Worm (Caenorhabditis elegans) whole organism, L1 larva: ENCODE measurements around the gene T06D8.9.

ENCODE experiments used
- C16A3.4 ChIP-seq: fragments of 150-350 bp; optimal IDR thresholded peaks from 2 replicates; lab custom pipeline; 2014; ENCODE audit warnings: missing biosample characterization, missing genetic modification characterization
- Y116A8C.19 ChIP-seq: sonication (generic microtip); optimal IDR thresholded peaks from 2 replicates; lab custom pipeline; 2016; ENCODE audit warnings: missing compliant biosample characterization, missing genetic modification characterization, borderline replicate concordance
- alr-1 ChIP-seq: fragments of 200-800 bp; sonication (Bioruptor generic); optimal IDR thresholded peaks from 2 replicates; lab custom pipeline; 2018; ENCODE audit warnings: borderline replicate concordance, mild to moderate bottlenecking, missing genetic modification characterization, missing compliant biosample characterization
- ama-1 ChIP-seq: fragments of 150-350 bp; optimal IDR thresholded peaks from 2 replicates; lab custom pipeline; 2014
- ceh-63 ChIP-seq: fragments of 200-800 bp; sonication (Bioruptor generic); optimal IDR thresholded peaks from 2 replicates; lab custom pipeline; 2018; ENCODE audit warnings: mild to moderate bottlenecking, missing genetic modification characterization, missing compliant biosample characterization
- ceh-82 ChIP-seq, 3 experiments: fragments of 150-350 bp in 1 of 3; sonication (generic microtip) in 2 of 3; optimal IDR thresholded peaks; 2 replicates each; lab custom pipeline; 2014 to 2017; ENCODE audit warnings: missing biosample characterization in 3 of 3, missing genetic modification characterization in 3 of 3
- ces-1 ChIP-seq: fragments of 150-350 bp; optimal IDR thresholded peaks from 2 replicates; lab custom pipeline; 2014; ENCODE audit warnings: missing biosample characterization, missing genetic modification reagents, missing genetic modification characterization
- dpl-1 ChIP-seq, 3 experiments: fragments of 150-350 bp in 2 of 3; sonication (generic microtip) in 1 of 3; optimal IDR thresholded peaks; 2 replicates each; lab custom pipeline; 2014 to 2017; ENCODE audit warnings: missing biosample characterization in 3 of 3, missing genetic modification characterization in 3 of 3, missing genetic modification reagents in 3 of 3
- dsc-1 ChIP-seq: sonication (generic microtip); optimal IDR thresholded peaks from 2 replicates; lab custom pipeline; 2016; ENCODE audit warnings: mild to moderate bottlenecking, missing genetic modification characterization, missing compliant biosample characterization
- efl-1 ChIP-seq, 4 experiments: fragments of 150-350 bp; optimal IDR thresholded peaks in 3 of 4; peaks in 1 of 4; 1 replicate in 1 of 4; 2 replicates in 3 of 4; lab custom pipeline; 2014; ENCODE audit warnings: missing biosample characterization in 2 of 4, missing genetic modification characterization in 2 of 4, missing genetic modification reagents in 2 of 4
- egl-27 ChIP-seq, 2 experiments: fragments of 150-350 bp in 1 of 2; sonication (generic microtip); optimal IDR thresholded peaks; 3 replicates each; lab custom pipeline; 2017 to 2018; ENCODE audit warnings: missing biosample characterization in 2 of 2, missing genetic modification characterization in 2 of 2, missing genetic modification reagents in 2 of 2
- hlh-4 ChIP-seq: sonication (generic microtip); optimal IDR thresholded peaks from 2 replicates; lab custom pipeline; 2016; ENCODE audit warnings: mild to moderate bottlenecking, missing genetic modification characterization, missing compliant biosample characterization
- irx-1 ChIP-seq: sonication (generic microtip); optimal IDR thresholded peaks from 2 replicates; lab custom pipeline; 2016; ENCODE audit warnings: missing genetic modification characterization, missing compliant biosample characterization
- isw-1 ChIP-seq: fragments of 200-800 bp; sonication (Bioruptor generic); IDR thresholded peaks from 2 replicates; pipeline ENCODE4 v1.3.6; 2022; ENCODE audit warnings: missing genetic modification characterization, missing compliant biosample characterization
- lin-14 ChIP-seq: fragments of 200-800 bp; sonication (Bioruptor generic); optimal IDR thresholded peaks from 2 replicates; lab custom pipeline; 2018; ENCODE audit warnings: mild to moderate bottlenecking, missing genetic modification characterization, moderate library complexity, missing compliant biosample characterization
- lin-15B ChIP-seq: fragments of 150-350 bp; sonication (generic microtip); optimal IDR thresholded peaks from 3 replicates; lab custom pipeline; 2014; ENCODE audit warnings: missing biosample characterization, missing genetic modification characterization
- lin-35 ChIP-seq, 2 experiments: fragments of 150-350 bp; optimal IDR thresholded peaks; 2 replicates each; lab custom pipeline; 2014; ENCODE audit warnings: missing biosample characterization in 2 of 2, missing genetic modification characterization in 2 of 2, missing genetic modification reagents in 2 of 2
- lin-39 ChIP-seq: fragments of 150-350 bp; optimal IDR thresholded peaks from 2 replicates; lab custom pipeline; 2014; ENCODE audit warnings: missing biosample characterization, missing genetic modification reagents, missing genetic modification characterization
- lir-3 ChIP-seq: sonication (generic microtip); optimal IDR thresholded peaks from 2 replicates; lab custom pipeline; 2016; ENCODE audit warnings: mild to moderate bottlenecking, missing genetic modification characterization, moderate library complexity, missing compliant biosample characterization; ENCODE audit not compliant: poor library complexity
- lsy-2 ChIP-seq, 2 experiments: fragments of 150-350 bp; optimal IDR thresholded peaks; 2 replicates each; lab custom pipeline; 2014; ENCODE audit warnings: missing biosample characterization in 2 of 2, missing genetic modification characterization in 2 of 2
- mep-1 ChIP-seq: fragments of 150-350 bp; optimal IDR thresholded peaks from 2 replicates; lab custom pipeline; 2014; ENCODE audit warnings: missing biosample characterization, missing genetic modification characterization
- nhr-11 ChIP-seq: fragments of 150-350 bp; optimal IDR thresholded peaks from 2 replicates; lab custom pipeline; 2014; ENCODE audit warnings: missing biosample characterization, missing genetic modification characterization
- nhr-20 ChIP-seq: sonication (generic microtip); optimal IDR thresholded peaks from 2 replicates; lab custom pipeline; 2016; ENCODE audit warnings: mild to moderate bottlenecking, missing genetic modification characterization, missing compliant biosample characterization
- nhr-28 ChIP-seq: fragments of 150-350 bp; optimal IDR thresholded peaks from 2 replicates; lab custom pipeline; 2014; ENCODE audit warnings: missing biosample characterization, missing genetic modification characterization
- nhr-71 ChIP-seq: sonication (generic microtip); optimal IDR thresholded peaks from 2 replicates; lab custom pipeline; 2016; ENCODE audit warnings: mild to moderate bottlenecking, missing genetic modification characterization, moderate library complexity, missing compliant biosample characterization
- nhr-77 ChIP-seq: fragments of 150-350 bp; optimal IDR thresholded peaks from 2 replicates; lab custom pipeline; 2014; ENCODE audit warnings: missing biosample characterization, missing genetic modification characterization
- nhr-85 ChIP-seq: sonication (generic microtip); peaks from one replicate; lab custom pipeline; 2016; ENCODE audit warnings: missing genetic modification characterization, inconsistent platforms, missing compliant biosample characterization
- pax-3 ChIP-seq: fragments of 200-800 bp; sonication (Bioruptor generic); optimal IDR thresholded peaks from 2 replicates; lab custom pipeline; 2018; ENCODE audit warnings: mild to moderate bottlenecking, missing genetic modification characterization, moderate library complexity, missing compliant biosample characterization
- pqm-1 ChIP-seq: sonication (generic microtip); optimal IDR thresholded peaks from 3 replicates; lab custom pipeline; 2017; ENCODE audit warnings: missing biosample characterization, missing genetic modification characterization
- rnt-1 ChIP-seq: sonication (generic microtip); optimal IDR thresholded peaks from 2 replicates; lab custom pipeline; 2016; ENCODE audit warnings: mild to moderate bottlenecking, missing genetic modification characterization, moderate library complexity, missing compliant biosample characterization
- skn-1 ChIP-seq: fragments of 150-350 bp; optimal IDR thresholded peaks from 2 replicates; lab custom pipeline; 2014; ENCODE audit warnings: missing biosample characterization, missing genetic modification characterization
- snu-23 ChIP-seq: sonication (generic microtip); optimal IDR thresholded peaks from 2 replicates; lab custom pipeline; 2016; ENCODE audit warnings: missing genetic modification characterization, missing compliant biosample characterization
- unc-30 ChIP-seq: sonication (generic microtip); optimal IDR thresholded peaks from 2 replicates; lab custom pipeline; 2017; ENCODE audit warnings: missing biosample characterization, missing genetic modification characterization
- vab-15 ChIP-seq: sonication (generic microtip); optimal IDR thresholded peaks from 2 replicates; lab custom pipeline; 2017; ENCODE audit warnings: missing genotype, mild to moderate bottlenecking, missing genetic modification characterization, missing compliant biosample characterization
- zip-4 ChIP-seq: fragments of 200-800 bp; sonication (Bioruptor generic); optimal IDR thresholded peaks from 2 replicates; lab custom pipeline; 2018; ENCODE audit warnings: mild to moderate bottlenecking, missing genetic modification characterization, moderate library complexity, missing compliant biosample characterization
- ztf-11 ChIP-seq, 2 experiments: sonication (generic microtip); optimal IDR thresholded peaks; 2 replicates each; lab custom pipeline; 2016 to 2017; ENCODE audit warnings: missing genetic modification characterization in 2 of 2, missing biosample characterization in 1 of 2, missing compliant biosample characterization in 1 of 2

Gene T06D8.9

ce11 chrII:11226379-11226778 lies 13.0 kb upstream of the T06D8.9 start, which contains the start of gene T06D8.2:
TSS of gene T06D8.2 (plus strand) at chrII:11226679.
- TF ChIP-seq nhr-11 (tag; lab: Kevin White, UChicago) = no peak

ce11 chrII:11234751-11235150 lies 4.6 kb upstream of the T06D8.9 start, which contains the start of gene cox-15:
TSS of gene cox-15 (minus strand) at chrII:11234952.
- TF ChIP-seq irx-1 (tag; lab: Kevin White, UChicago) (no peak), ces-1 (GFP tag; lab: Kevin White, UChicago) (no peak), dsc-1 (tag; lab: Kevin White, UChicago) (no peak), C16A3.4 (tag; lab: Kevin White, UChicago) (no peak), rnt-1 (tag; lab: Kevin White, UChicago) (peak; percentile 17), nhr-85 (tag; lab: Kevin White, UChicago) (no peak), lin-14 (GFP tag; lab: Kevin White, UChicago) (peak; percentile 4), lir-3 (tag; lab: Kevin White, UChicago) (no peak), ceh-63 (GFP tag; lab: Kevin White, UChicago) (no peak), isw-1 (GFP tag; lab: Robert Waterston, UW) (no peak), ceh-82 (tag; optimal IDR thresholded peaks at IDR 0.05; lab: Kevin White, UChicago) (no peak), nhr-71 (no peak), Y116A8C.19 (tag; lab: Kevin White, UChicago) (no peak), efl-1 (optimal IDR thresholded peaks at IDR 0.05; lab: Kevin White, UChicago) (peak in 1 of 2 experiments; percentile 5), efl-1 (GFP tag; optimal IDR thresholded peaks at IDR 0.05 in 1 of 2; lab: Kevin White, UChicago) (no peak), egl-27 (tag; optimal IDR thresholded peaks at IDR 0.05; lab: Kevin White, UChicago) (no peak), nhr-11 (tag; lab: Kevin White, UChicago) (no peak), lin-35 (GFP tag; optimal IDR thresholded peaks at IDR 0.05; lab: Kevin White, UChicago) (no peak), unc-30 (tag; lab: Kevin White, UChicago) (no peak), lin-39 (no peak), vab-15 (no peak), ztf-11 (tag; optimal IDR thresholded peaks at IDR 0.05; lab: Kevin White, UChicago) (no peak), nhr-28 (tag; lab: Kevin White, UChicago) (no peak)

ce11 chrII:11236274-11236673 lies 3.1 kb upstream of the T06D8.9 start, which contains the start of gene cchl-1:
TSS of gene cchl-1 (minus strand) at chrII:11236387.
- peak; percentile 28 to 47 for TF ChIP-seq lin-35 (GFP tag; optimal IDR thresholded peaks at IDR 0.05; lab: Kevin White, UChicago)
- TF ChIP-seq mep-1 (tag; lab: Kevin White, UChicago) = peak; percentile 0
- no peak for TF ChIP-seq lin-14 (GFP tag; lab: Kevin White, UChicago)
- peak; percentile 7 for TF ChIP-seq snu-23 (GFP tag; lab: Kevin White, UChicago)
- peak; percentile 4 for TF ChIP-seq skn-1
- TF ChIP-seq lin-15B (tag; lab: Kevin White, UChicago) = no peak
- TF ChIP-seq pqm-1 (tag; lab: Kevin White, UChicago) = no peak
- TF ChIP-seq dsc-1 (tag; lab: Kevin White, UChicago) = no peak
- no peak for TF ChIP-seq alr-1 (tag; lab: Kevin White, UChicago)
- TF ChIP-seq efl-1 (optimal IDR thresholded peaks at IDR 0.05; lab: Kevin White, UChicago) = peak; percentile 15 to 27
- peak; percentile 37 to 58 for TF ChIP-seq efl-1 (GFP tag; optimal IDR thresholded peaks at IDR 0.05 in 1 of 2; lab: Kevin White, UChicago)
- peak in 1 of 2 experiments; percentile 31 for TF ChIP-seq lsy-2 (tag; optimal IDR thresholded peaks at IDR 0.05; lab: Kevin White, UChicago)
- TF ChIP-seq nhr-20 (tag; lab: Kevin White, UChicago) = peak; percentile 90
- no peak for TF ChIP-seq zip-4 (GFP tag; lab: Kevin White, UChicago)
- peak; percentile 27 for TF ChIP-seq ama-1 (lab: Kevin White, UChicago)
- TF ChIP-seq pax-3 (tag; lab: Kevin White, UChicago) = no peak
- TF ChIP-seq isw-1 (GFP tag; lab: Robert Waterston, UW) = no peak
- no peak for TF ChIP-seq nhr-77 (tag; lab: Kevin White, UChicago)
- TF ChIP-seq hlh-4 = no peak
- peak in 2 of 3 experiments; percentile 3 to 37 for TF ChIP-seq dpl-1 (GFP tag; optimal IDR thresholded peaks at IDR 0.05; lab: Kevin White, UChicago)
